Worm (Caenorhabditis elegans) whole organism, L1 larva: ENCODE data around the gene srh-95.

Source experiments
- C34B4.2 ChIP-seq: sonication (generic microtip); optimal IDR thresholded peaks from 2 replicates; lab custom pipeline; 2017; ENCODE audit warnings: mild to moderate bottlenecking, missing genetic modification characterization, missing compliant biosample characterization
- alr-1 ChIP-seq: fragments of 200-800 bp; sonication (Bioruptor generic); optimal IDR thresholded peaks from 2 replicates; lab custom pipeline; 2018; ENCODE audit warnings: borderline replicate concordance, mild to moderate bottlenecking, missing genetic modification characterization, missing compliant biosample characterization
- ama-1 ChIP-seq: fragments of 150-350 bp; optimal IDR thresholded peaks from 2 replicates; lab custom pipeline; 2014
- ceh-90 ChIP-seq: sonication (generic microtip); optimal IDR thresholded peaks from 2 replicates; lab custom pipeline; 2016; ENCODE audit warnings: missing genetic modification characterization, missing compliant biosample characterization
- ces-1 ChIP-seq: fragments of 150-350 bp; optimal IDR thresholded peaks from 2 replicates; lab custom pipeline; 2014; ENCODE audit warnings: missing biosample characterization, missing genetic modification reagents, missing genetic modification characterization
- dpl-1 ChIP-seq, 3 experiments: fragments of 150-350 bp in 2 of 3; sonication (generic microtip) in 1 of 3; optimal IDR thresholded peaks; 2 replicates each; lab custom pipeline; 2014 to 2017; ENCODE audit warnings: missing biosample characterization in 3 of 3, missing genetic modification characterization in 3 of 3, missing genetic modification reagents in 3 of 3
- dsc-1 ChIP-seq: sonication (generic microtip); optimal IDR thresholded peaks from 2 replicates; lab custom pipeline; 2016; ENCODE audit warnings: mild to moderate bottlenecking, missing genetic modification characterization, missing compliant biosample characterization
- efl-1 ChIP-seq, 4 experiments: fragments of 150-350 bp; optimal IDR thresholded peaks in 3 of 4; peaks in 1 of 4; 1 replicate in 1 of 4; 2 replicates in 3 of 4; lab custom pipeline; 2014; ENCODE audit warnings: missing biosample characterization in 2 of 4, missing genetic modification characterization in 2 of 4, missing genetic modification reagents in 2 of 4
- egl-27 ChIP-seq, 2 experiments: fragments of 150-350 bp in 1 of 2; sonication (generic microtip); optimal IDR thresholded peaks; 3 replicates each; lab custom pipeline; 2017 to 2018; ENCODE audit warnings: missing biosample characterization in 2 of 2, missing genetic modification characterization in 2 of 2, missing genetic modification reagents in 2 of 2
- fkh-4 ChIP-seq: sonication (generic microtip); optimal IDR thresholded peaks from 2 replicates; lab custom pipeline; 2016; ENCODE audit warnings: missing compliant biosample characterization, missing genetic modification characterization, borderline replicate concordance
- fkh-8 ChIP-seq: sonication (generic microtip); optimal IDR thresholded peaks from 2 replicates; lab custom pipeline; 2016; ENCODE audit warnings: mild to moderate bottlenecking, missing genetic modification characterization, missing compliant biosample characterization
- grh-1 ChIP-seq: fragments of 200-800 bp; sonication (Bioruptor generic); IDR thresholded peaks from 2 replicates; pipeline ENCODE4 v1.3.6; 2022; ENCODE audit warnings: missing genetic modification reagents, missing genetic modification characterization, missing compliant biosample characterization
- hpl-2 ChIP-seq: fragments of 150-350 bp; optimal IDR thresholded peaks from 2 replicates; lab custom pipeline; 2014; ENCODE audit warnings: missing biosample characterization, missing genetic modification reagents, missing genetic modification characterization
- jun-1 ChIP-seq: fragments of 150-350 bp; optimal IDR thresholded peaks from 2 replicates; lab custom pipeline; 2014; ENCODE audit warnings: missing biosample characterization, missing genetic modification reagents, missing genetic modification characterization
- lin-15B ChIP-seq: fragments of 150-350 bp; sonication (generic microtip); optimal IDR thresholded peaks from 3 replicates; lab custom pipeline; 2014; ENCODE audit warnings: missing biosample characterization, missing genetic modification characterization
- lin-35 ChIP-seq, 2 experiments: fragments of 150-350 bp; optimal IDR thresholded peaks; 2 replicates each; lab custom pipeline; 2014; ENCODE audit warnings: missing biosample characterization in 2 of 2, missing genetic modification characterization in 2 of 2, missing genetic modification reagents in 2 of 2
- lin-39 ChIP-seq: fragments of 150-350 bp; optimal IDR thresholded peaks from 2 replicates; lab custom pipeline; 2014; ENCODE audit warnings: missing biosample characterization, missing genetic modification reagents, missing genetic modification characterization
- lir-3 ChIP-seq: sonication (generic microtip); optimal IDR thresholded peaks from 2 replicates; lab custom pipeline; 2016; ENCODE audit warnings: mild to moderate bottlenecking, missing genetic modification characterization, moderate library complexity, missing compliant biosample characterization; ENCODE audit not compliant: poor library complexity
- lsy-2 ChIP-seq, 2 experiments: fragments of 150-350 bp; optimal IDR thresholded peaks; 2 replicates each; lab custom pipeline; 2014; ENCODE audit warnings: missing biosample characterization in 2 of 2, missing genetic modification characterization in 2 of 2
- mab-9 ChIP-seq: fragments of 200-800 bp; sonication (Bioruptor generic); IDR thresholded peaks from 2 replicates; pipeline ENCODE4 v1.3.6; 2022; ENCODE audit warnings: missing genetic modification reagents, missing genetic modification characterization, missing compliant biosample characterization
- mdl-1 ChIP-seq, 2 experiments: fragments of 150-350 bp; optimal IDR thresholded peaks; 2 replicates each; lab custom pipeline; 2014 to 2017; ENCODE audit warnings: missing biosample characterization in 2 of 2, missing genetic modification characterization in 2 of 2, inconsistent platforms in 1 of 2
- nhr-11 ChIP-seq: fragments of 150-350 bp; optimal IDR thresholded peaks from 2 replicates; lab custom pipeline; 2014; ENCODE audit warnings: missing biosample characterization, missing genetic modification characterization
- nhr-76 ChIP-seq: sonication (generic microtip); optimal IDR thresholded peaks from 2 replicates; lab custom pipeline; 2017; ENCODE audit warnings: missing biosample characterization, missing genetic modification characterization
- rnt-1 ChIP-seq: sonication (generic microtip); optimal IDR thresholded peaks from 2 replicates; lab custom pipeline; 2016; ENCODE audit warnings: mild to moderate bottlenecking, missing genetic modification characterization, moderate library complexity, missing compliant biosample characterization
- skn-1 ChIP-seq: fragments of 150-350 bp; optimal IDR thresholded peaks from 2 replicates; lab custom pipeline; 2014; ENCODE audit warnings: missing biosample characterization, missing genetic modification characterization
- snu-23 ChIP-seq: sonication (generic microtip); optimal IDR thresholded peaks from 2 replicates; lab custom pipeline; 2016; ENCODE audit warnings: missing genetic modification characterization, missing compliant biosample characterization
- sox-4 ChIP-seq: sonication (generic microtip); optimal IDR thresholded peaks from 2 replicates; lab custom pipeline; 2016; ENCODE audit warnings: missing genetic modification characterization, missing compliant biosample characterization
- sptf-1 ChIP-seq: fragments of 150-350 bp; optimal IDR thresholded peaks from 2 replicates; lab custom pipeline; 2014; ENCODE audit warnings: missing biosample characterization, missing genetic modification characterization
- sup-37 ChIP-seq: fragments of 200-800 bp; sonication (Bioruptor generic); optimal IDR thresholded peaks from 2 replicates; lab custom pipeline; 2018; ENCODE audit warnings: mild to moderate bottlenecking, missing genetic modification characterization, missing compliant biosample characterization
- swsn-7 ChIP-seq: sonication (generic microtip); optimal IDR thresholded peaks from 2 replicates; lab custom pipeline; 2016; ENCODE audit warnings: missing genetic modification characterization, missing compliant biosample characterization
- tlp-1 ChIP-seq: fragments of 150-350 bp; optimal IDR thresholded peaks from 2 replicates; lab custom pipeline; 2014; ENCODE audit warnings: missing biosample characterization, missing genetic modification characterization
- unc-130 ChIP-seq: fragments of 150-350 bp; optimal IDR thresholded peaks from 2 replicates; lab custom pipeline; 2017; ENCODE audit warnings: missing biosample characterization, missing genetic modification characterization, inconsistent platforms
- unc-30 ChIP-seq: sonication (generic microtip); optimal IDR thresholded peaks from 2 replicates; lab custom pipeline; 2017; ENCODE audit warnings: missing biosample characterization, missing genetic modification characterization
- unc-62 ChIP-seq: fragments of 150-350 bp; optimal IDR thresholded peaks from 2 replicates; lab custom pipeline; 2014; ENCODE audit warnings: missing biosample characterization, missing genetic modification reagents, missing genetic modification characterization
- zip-4 ChIP-seq: fragments of 200-800 bp; sonication (Bioruptor generic); optimal IDR thresholded peaks from 2 replicates; lab custom pipeline; 2018; ENCODE audit warnings: mild to moderate bottlenecking, missing genetic modification characterization, moderate library complexity, missing compliant biosample characterization
- ztf-11 ChIP-seq, 2 experiments: sonication (generic microtip); optimal IDR thresholded peaks; 2 replicates each; lab custom pipeline; 2016 to 2017; ENCODE audit warnings: missing genetic modification characterization in 2 of 2, missing biosample characterization in 1 of 2, missing compliant biosample characterization in 1 of 2
- ztf-4 ChIP-seq: fragments of 150-350 bp; optimal IDR thresholded peaks from 2 replicates; lab custom pipeline; 2014; ENCODE audit warnings: missing biosample characterization, missing genetic modification characterization

srh-95 gene

ce11 chrV:16235135-16235534 lies 11.5 kb upstream of the srh-95 start, which contains the start of gene F21H7.3:
Gene F21H7.3 (minus strand): TSS chrV:16235235.
- TF ChIP-seq lsy-2 (tag; optimal IDR thresholded peaks at IDR 0.05; lab: Kevin White, UChicago): no peak
- TF ChIP-seq ces-1 (GFP tag; lab: Kevin White, UChicago): no peak
- no peak for TF ChIP-seq mab-9
- TF ChIP-seq ceh-90 (tag; lab: Kevin White, UChicago): no peak
- TF ChIP-seq lin-39 (tag; lab: Kevin White, UChicago): no peak
- TF ChIP-seq jun-1 (tag; lab: Kevin White, UChicago): no peak
- TF ChIP-seq swsn-7: no peak
- TF ChIP-seq hpl-2 (GFP tag; lab: Kevin White, UChicago): no peak
- no peak for TF ChIP-seq unc-30 (tag; lab: Kevin White, UChicago)
- no peak for TF ChIP-seq lir-3

ce11 chrV:16235647-16236046 lies 11.0 kb upstream of the srh-95 start, which contains the start of gene srh-98:
Gene srh-98 (minus strand): TSS chrV:16235747.
- TF ChIP-seq ztf-11 (tag; optimal IDR thresholded peaks at IDR 0.05; lab: Kevin White, UChicago) (no peak), egl-27 (tag; optimal IDR thresholded peaks at IDR 0.05; lab: Kevin White, UChicago) (no peak), skn-1 (tag; lab: Kevin White, UChicago) (no peak), sptf-1 (no peak), mdl-1 (tag; optimal IDR thresholded peaks at IDR 0.05; lab: Kevin White, UChicago) (no peak), lin-15B (tag; lab: Kevin White, UChicago) (no peak), alr-1 (tag; lab: Kevin White, UChicago) (no peak), nhr-11 (no peak), hpl-2 (GFP tag; lab: Kevin White, UChicago) (no peak), fkh-4 (tag; lab: Kevin White, UChicago) (no peak), efl-1 (optimal IDR thresholded peaks at IDR 0.05; lab: Kevin White, UChicago) (no peak), efl-1 (GFP tag; optimal IDR thresholded peaks at IDR 0.05 in 1 of 2; lab: Kevin White, UChicago) (no peak), ztf-4 (tag; lab: Kevin White, UChicago) (no peak), lir-3 (no peak), jun-1 (tag; lab: Kevin White, UChicago) (no peak), snu-23 (GFP tag; lab: Kevin White, UChicago) (no peak), lsy-2 (tag; optimal IDR thresholded peaks at IDR 0.05; lab: Kevin White, UChicago) (no peak)
- TF ChIP-seq, all 84 proteins: peak for 0

ce11 chrV:16237223-16237622 lies 9.5 kb upstream of the srh-95 start, which contains the start of gene F21H7.5:
Gene F21H7.5 (plus strand): TSS chrV:16237523.
- TF ChIP-seq nhr-11 (no peak), sup-37 (GFP tag; lab: Kevin White, UChicago) (no peak), ama-1 (lab: Kevin White, UChicago) (no peak), tlp-1 (tag; lab: Kevin White, UChicago) (no peak), dpl-1 (GFP tag; optimal IDR thresholded peaks at IDR 0.05; lab: Kevin White, UChicago) (no peak), C34B4.2 (tag; lab: Kevin White, UChicago) (no peak), swsn-7 (no peak), dsc-1 (tag; lab: Kevin White, UChicago) (no peak), lin-35 (GFP tag; optimal IDR thresholded peaks at IDR 0.05; lab: Kevin White, UChicago) (no peak)

ce11 chrV:16244078-16244477 lies 2.6 kb upstream of the srh-95 start, which contains the start of gene srh-104:
Gene srh-104 (minus strand): TSS chrV:16244178.
- TF ChIP-seq zip-4 (GFP tag; lab: Kevin White, UChicago) (no peak), unc-130 (tag; lab: Kevin White, UChicago) (no peak), grh-1 (no peak), nhr-76 (no peak), lin-39 (tag; lab: Kevin White, UChicago) (no peak), sox-4 (tag; lab: Kevin White, UChicago) (no peak), fkh-8 (tag; lab: Kevin White, UChicago) (no peak), rnt-1 (tag; lab: Kevin White, UChicago) (no peak), skn-1 (tag; lab: Kevin White, UChicago) (no peak), unc-62 (GFP tag; lab: Kevin White, UChicago) (no peak)
- TF ChIP-seq, all 84 proteins: peak for 0
